Fruit fly (Drosophila melanogaster): Measurements from ENCODE around the gene Nost.

dm6 chrX:9068822-9069221 is 38.8 kb downstream of the Nost start:
- TF ChIP-seq EcR (GFP tag; optimal IDR thresholded peaks at IDR 0.05) (no peak), CG8478 (optimal IDR thresholded peaks at IDR 0.05) (no peak), Dll (optimal IDR thresholded peaks at IDR 0.05) (no peak), pan (optimal IDR thresholded peaks at IDR 0.05) (no peak), psq (optimal IDR thresholded peaks at IDR 0.05) (no peak)
